Fruit fly (Drosophila melanogaster) Kc167 (cell line): Measurements from ENCODE around the gene Sfp38D.

Source experiments
- Myc ChIP-seq: fragments of >200 bp; optimal IDR thresholded peaks from 2 replicates; lab custom pipeline; 2017; ENCODE audit warnings: missing external identifiers
- insv ChIP-seq: fragments of >200 bp; optimal IDR thresholded peaks from 3 replicates; lab custom pipeline; 2018; ENCODE audit warnings: missing external identifiers
- ttk ChIP-seq: sonication (Bioruptor generic); optimal IDR thresholded peaks from 2 replicates; lab custom pipeline; 2017; ENCODE audit warnings: missing external identifiers

DNA sequence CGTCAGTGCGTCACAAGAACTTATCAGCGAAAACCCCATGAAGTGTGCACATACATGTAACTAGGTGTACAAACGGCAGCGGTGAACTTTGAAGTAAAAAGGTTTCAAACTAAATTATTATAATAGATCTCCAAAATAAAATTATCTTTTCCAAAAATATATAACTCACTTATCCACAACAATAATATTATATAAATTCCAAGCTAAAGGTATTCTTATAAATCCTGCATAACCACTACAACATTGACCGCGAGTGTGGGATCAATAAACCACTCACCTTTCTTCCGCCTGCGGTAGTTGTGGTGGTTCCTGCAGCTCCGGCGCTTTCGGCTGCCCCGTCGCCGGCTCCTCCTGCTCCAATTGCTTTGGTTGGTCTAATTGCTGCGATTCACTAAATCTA, 34.0 kb downstream of the Sfp38D start:
- TF ChIP-seq Myc = no peak
- no peak for TF ChIP-seq ttk (lab: Kevin White, UChicago)
- TF ChIP-seq insv (lab: Kevin White, UChicago) = no peak
